Worm (Caenorhabditis elegans) whole organism, young adult: Measurements from ENCODE around the gene R144.11.

Source experiments
- B0019.2 ChIP-seq: fragments of 200-800 bp; sonication (Bioruptor generic); conservative IDR thresholded peaks from 2 replicates; pipeline ENCODE4 v1.3.6; 2022; ENCODE audit warnings: missing genetic modification reagents, missing genetic modification characterization, missing compliant biosample characterization
- B0336.3 ChIP-seq: fragments of 200-800 bp; sonication (Bioruptor generic); IDR thresholded peaks from 2 replicates; pipeline ENCODE4 v1.3.6; 2022; ENCODE audit warnings: missing genetic modification characterization, missing compliant biosample characterization
- C06A6.2 ChIP-seq: fragments of 200-800 bp; sonication (Bioruptor generic); conservative IDR thresholded peaks from 2 replicates; pipeline ENCODE4 v1.3.6; 2022; ENCODE audit warnings: missing genetic modification characterization, missing compliant biosample characterization
- D2030.7 ChIP-seq: fragments of 200-800 bp; sonication (Bioruptor generic); IDR thresholded peaks from 2 replicates; pipeline ENCODE4 v1.3.6; 2022; ENCODE audit warnings: missing genetic modification reagents, missing genetic modification characterization, missing compliant biosample characterization
- F52B5.7 ChIP-seq: sonication (generic microtip); optimal IDR thresholded peaks from 2 replicates; lab custom pipeline; 2016; ENCODE audit warnings: mild to moderate bottlenecking, missing genetic modification characterization, missing compliant biosample characterization
- K11D2.4 ChIP-seq: fragments of 200-800 bp; sonication (Bioruptor generic); IDR thresholded peaks from 2 replicates; pipeline ENCODE4 v1.3.6; 2022; ENCODE audit warnings: missing genetic modification reagents, missing genetic modification characterization, missing compliant biosample characterization
- K12H6.12 ChIP-seq: fragments of 200-800 bp; sonication (Bioruptor generic); optimal IDR thresholded peaks from 2 replicates; lab custom pipeline; 2018; ENCODE audit warnings: mild to moderate bottlenecking, missing genetic modification characterization, missing compliant biosample characterization
- T07F8.4 ChIP-seq: sonication (generic microtip); optimal IDR thresholded peaks from 2 replicates; lab custom pipeline; 2016; ENCODE audit warnings: mild to moderate bottlenecking, missing genetic modification characterization, moderate library complexity, missing compliant biosample characterization
- Y67H2A.10 ChIP-seq: fragments of 200-800 bp; sonication (Bioruptor generic); conservative IDR thresholded peaks from 2 replicates; pipeline ENCODE4 v1.3.6; 2022; ENCODE audit warnings: missing genetic modification reagents, missing genetic modification characterization, missing compliant biosample characterization
- ZK185.1 ChIP-seq: sonication (generic microtip); optimal IDR thresholded peaks from 2 replicates; lab custom pipeline; 2016; ENCODE audit warnings: mild to moderate bottlenecking, missing genetic modification characterization, missing compliant biosample characterization; ENCODE audit not compliant: poor library complexity, severe bottlenecking
- aptf-3 ChIP-seq: fragments of 200-800 bp; sonication (Bioruptor generic); IDR thresholded peaks from 2 replicates; pipeline ENCODE4 v1.3.6; 2022; ENCODE audit warnings: missing genetic modification characterization, missing compliant biosample characterization
- atf-7 ChIP-seq: sonication (generic microtip); optimal IDR thresholded peaks from 2 replicates; lab custom pipeline; 2017; ENCODE audit warnings: mild to moderate bottlenecking, missing genetic modification characterization, missing compliant biosample characterization
- cebp-1 ChIP-seq, 2 experiments: fragments of 200-800 bp in 1 of 2; sonication (Bioruptor generic) in 1 of 2; sonication (generic microtip) in 1 of 2; IDR thresholded peaks in 1 of 2; optimal IDR thresholded peaks in 1 of 2; 2 replicates each; pipeline versions ENCODE4 v1.3.6 to Lab custom; 2017 to 2022; ENCODE audit warnings: missing compliant biosample characterization in 2 of 2, missing genetic modification characterization in 2 of 2, mild to moderate bottlenecking in 1 of 2, missing genetic modification reagents in 1 of 2, moderate library complexity in 1 of 2
- ceh-40 ChIP-seq: fragments of 200-800 bp; sonication (Bioruptor generic); IDR thresholded peaks from 2 replicates; pipeline ENCODE4 v1.3.6; 2022; ENCODE audit warnings: missing genetic modification characterization, missing compliant biosample characterization
- ceh-79 ChIP-seq: sonication (generic microtip); optimal IDR thresholded peaks from 2 replicates; lab custom pipeline; 2017; ENCODE audit warnings: mild to moderate bottlenecking, missing genetic modification characterization, missing compliant biosample characterization
- ceh-91 ChIP-seq: fragments of 200-800 bp; sonication (Bioruptor generic); IDR thresholded peaks from 2 replicates; pipeline ENCODE4 v1.3.6; 2022; ENCODE audit warnings: missing genetic modification reagents, missing genetic modification characterization, missing compliant biosample characterization
- chd-7 ChIP-seq: sonication (generic microtip); optimal IDR thresholded peaks from 2 replicates; lab custom pipeline; 2016; ENCODE audit warnings: mild to moderate bottlenecking, missing genetic modification characterization, moderate library complexity, missing compliant biosample characterization
- dox-1 ChIP-seq: fragments of 200-800 bp; sonication (Bioruptor generic); IDR thresholded peaks from 2 replicates; pipeline ENCODE4 v1.3.6; 2022; ENCODE audit warnings: missing genetic modification reagents, missing genetic modification characterization, missing compliant biosample characterization
- egrh-3 ChIP-seq: fragments of 200-800 bp; sonication (Bioruptor generic); IDR thresholded peaks from 2 replicates; pipeline ENCODE4 v1.3.6; 2022; ENCODE audit warnings: missing genetic modification reagents, missing genetic modification characterization, missing compliant biosample characterization
- fkh-3 ChIP-seq: sonication (generic microtip); optimal IDR thresholded peaks from 2 replicates; lab custom pipeline; 2016; ENCODE audit warnings: mild to moderate bottlenecking, missing genetic modification characterization, missing compliant biosample characterization
- gei-17 ChIP-seq: fragments of 200-800 bp; sonication (Bioruptor generic); optimal IDR thresholded peaks from 2 replicates; lab custom pipeline; 2018; ENCODE audit warnings: mild to moderate bottlenecking, missing genetic modification characterization, missing compliant biosample characterization
- hlh-26 ChIP-seq: fragments of 200-800 bp; sonication (Bioruptor generic); conservative IDR thresholded peaks from 2 replicates; pipeline ENCODE4 v1.3.6; 2022; ENCODE audit warnings: missing genetic modification reagents, missing genetic modification characterization, missing compliant biosample characterization
- hmg-1.2 ChIP-seq: fragments of 200-800 bp; sonication (Bioruptor generic); IDR thresholded peaks from 2 replicates; pipeline ENCODE4 v1.3.6; 2022; ENCODE audit warnings: missing genetic modification reagents, missing genetic modification characterization, missing compliant biosample characterization
- hmg-20 ChIP-seq: fragments of 200-800 bp; sonication (Bioruptor generic); IDR thresholded peaks from 2 replicates; pipeline ENCODE4 v1.3.6; 2022; ENCODE audit warnings: missing genetic modification reagents, missing genetic modification characterization, missing compliant biosample characterization
- let-526 ChIP-seq: fragments of 200-800 bp; sonication (Bioruptor generic); IDR thresholded peaks from 2 replicates; pipeline ENCODE4 v1.3.6; 2022; ENCODE audit warnings: missing genetic modification reagents, missing genetic modification characterization, missing compliant biosample characterization
- lir-1 ChIP-seq: fragments of 200-800 bp; sonication (Bioruptor generic); conservative IDR thresholded peaks from 2 replicates; pipeline ENCODE4 v1.3.6; 2022; ENCODE audit warnings: missing genetic modification reagents, missing genetic modification characterization, missing compliant biosample characterization
- lsl-1 ChIP-seq: fragments of 200-800 bp; sonication (Bioruptor generic); optimal IDR thresholded peaks from 2 replicates; lab custom pipeline; 2018; ENCODE audit warnings: mild to moderate bottlenecking, missing genetic modification characterization, moderate library complexity, missing compliant biosample characterization
- madf-10 ChIP-seq: sonication (generic microtip); optimal IDR thresholded peaks from 2 replicates; lab custom pipeline; 2016; ENCODE audit warnings: mild to moderate bottlenecking, missing genetic modification characterization, missing compliant biosample characterization
- madf-6 ChIP-seq: fragments of 200-800 bp; sonication (Bioruptor generic); IDR thresholded peaks from 2 replicates; pipeline ENCODE4 v1.3.6; 2022; ENCODE audit warnings: missing genetic modification reagents, missing genetic modification characterization, missing compliant biosample characterization
- mes-4 ChIP-seq: sonication (generic microtip); optimal IDR thresholded peaks from 2 replicates; lab custom pipeline; 2016; ENCODE audit warnings: missing genotype, missing genetic modification characterization, missing compliant biosample characterization
- mxl-1 ChIP-seq: sonication (generic microtip); optimal IDR thresholded peaks from 2 replicates; lab custom pipeline; 2016; ENCODE audit warnings: missing genetic modification characterization, missing compliant biosample characterization
- nhr-120 ChIP-seq: fragments of 200-800 bp; sonication (Bioruptor generic); IDR thresholded peaks from 2 replicates; pipeline ENCODE4 v1.3.6; 2022; ENCODE audit warnings: missing genetic modification characterization, missing compliant biosample characterization
- nhr-27 ChIP-seq: fragments of 200-800 bp; sonication (Bioruptor generic); optimal IDR thresholded peaks from 2 replicates; lab custom pipeline; 2018; ENCODE audit warnings: mild to moderate bottlenecking, missing genetic modification characterization, moderate library complexity, missing compliant biosample characterization
- nhr-90 ChIP-seq: sonication (generic microtip); optimal IDR thresholded peaks from 2 replicates; lab custom pipeline; 2016; ENCODE audit warnings: missing genotype, mild to moderate bottlenecking, missing genetic modification characterization, missing compliant biosample characterization
- pha-4 ChIP-seq: fragments of 150-350 bp; sonication (generic microtip); optimal IDR thresholded peaks from 2 replicates; lab custom pipeline; 2014; ENCODE audit warnings: missing biosample characterization, missing genetic modification reagents, missing genetic modification characterization
- rcor-1 ChIP-seq: fragments of 200-800 bp; sonication (Bioruptor generic); IDR thresholded peaks from 2 replicates; pipeline ENCODE4 v1.3.6; 2022; ENCODE audit warnings: missing genetic modification reagents, missing genetic modification characterization, missing compliant biosample characterization
- repo-1 ChIP-seq: sonication (generic microtip); optimal IDR thresholded peaks from 2 replicates; lab custom pipeline; 2017; ENCODE audit warnings: mild to moderate bottlenecking, missing genetic modification characterization, missing compliant biosample characterization
- rpc-1 ChIP-seq, 2 experiments: fragments of 150-350 bp in 1 of 2; sonication (generic microtip) in 1 of 2; optimal IDR thresholded peaks; 2 replicates each; lab custom pipeline; 2014 to 2018; ENCODE audit warnings: missing biosample characterization in 1 of 2, missing genetic modification characterization in 1 of 2, missing genetic modification reagents in 1 of 2, missing genotype in 1 of 2
- sdz-38 ChIP-seq: sonication (generic microtip); optimal IDR thresholded peaks from 2 replicates; lab custom pipeline; 2016; ENCODE audit warnings: missing genotype, missing genetic modification characterization, missing compliant biosample characterization
- snpc-1.1 ChIP-seq: sonication (generic microtip); optimal IDR thresholded peaks from 2 replicates; lab custom pipeline; 2017; ENCODE audit warnings: missing genetic modification characterization, mild to moderate bottlenecking, missing compliant biosample characterization, antibody characterized with exemption, moderate library complexity, missing genotype, missing genetic modification reagents; ENCODE audit not compliant: insufficient read depth
- sptf-2 ChIP-seq: fragments of 200-800 bp; sonication (Bioruptor generic); optimal IDR thresholded peaks from 2 replicates; lab custom pipeline; 2018; ENCODE audit warnings: mild to moderate bottlenecking, missing genetic modification characterization, missing compliant biosample characterization
- tbp1 ChIP-seq: fragments of 200-800 bp; sonication (Bioruptor generic); optimal IDR thresholded peaks from 2 replicates; lab custom pipeline; 2018; ENCODE audit warnings: mild to moderate bottlenecking, missing genetic modification characterization, missing compliant biosample characterization
- ztf-18 ChIP-seq: sonication (generic microtip); optimal IDR thresholded peaks from 2 replicates; lab custom pipeline; 2016; ENCODE audit warnings: missing genotype, mild to moderate bottlenecking, missing genetic modification characterization, missing compliant biosample characterization

The R144.11 gene

DNA sequence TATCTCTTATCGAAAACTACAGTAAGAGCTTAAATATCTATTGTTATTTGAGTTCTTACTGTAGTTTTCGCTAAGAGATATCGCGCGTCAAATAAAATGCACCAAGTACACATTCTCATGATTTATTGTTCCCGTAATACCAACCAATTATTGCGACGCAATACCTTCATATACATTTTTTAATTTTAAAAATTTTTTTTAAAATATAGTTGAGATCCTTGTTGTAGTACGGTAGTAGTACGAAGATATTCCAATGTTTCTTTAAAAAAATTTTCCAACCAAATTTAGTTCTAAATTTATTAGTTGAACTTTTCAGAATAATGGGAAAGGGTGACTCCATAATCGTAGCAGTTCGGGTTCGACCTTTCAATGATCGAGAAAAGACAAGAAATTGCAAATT lies 22.0 kb upstream of the R144.11 start, which contains the start of gene klp-6:
Gene klp-6, plus strand, starts transcription at position 301 of the 400 bp plus-strand sequence.
- TF ChIP-seq rcor-1 (no peak), egrh-3 (GFP tag; lab: Robert Waterston, UW) (no peak), dox-1 (GFP tag; lab: Robert Waterston, UW) (no peak), mes-4 (no peak), lir-1 (no peak), rpc-1 (optimal IDR thresholded peaks at IDR 0.05; lab: Kevin White, UChicago) (no peak), rpc-1 (tag; optimal IDR thresholded peaks at IDR 0.05; lab: Kevin White, UChicago) (no peak), hlh-26 (GFP tag; lab: Robert Waterston, UW) (no peak), madf-10 (no peak), ZK185.1 (tag; lab: Kevin White, UChicago) (no peak), B0019.2 (GFP tag; lab: Robert Waterston, UW) (no peak), hmg-1.2 (GFP tag; lab: Robert Waterston, UW) (no peak), fkh-3 (no peak)

DNA sequence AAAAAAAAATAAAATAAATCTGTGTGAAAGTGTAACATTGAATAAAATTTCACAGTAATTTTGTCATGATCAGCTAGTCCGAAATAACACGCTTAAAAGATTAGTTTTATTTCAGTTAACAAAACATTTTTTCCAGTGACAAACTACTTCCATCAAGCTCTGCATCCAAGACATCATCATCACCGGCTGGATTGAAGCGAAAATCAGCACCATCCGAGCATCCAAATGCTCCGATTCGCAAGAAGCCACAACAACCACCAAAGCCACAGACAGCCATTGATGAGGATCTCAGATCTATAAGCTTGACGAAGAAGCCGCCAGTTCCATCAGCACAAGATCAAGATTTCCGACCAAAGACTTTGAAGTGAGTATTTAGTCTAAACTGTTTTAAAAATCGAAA lies 18.6 kb upstream of the R144.11 start:
- TF ChIP-seq ztf-18 (tag; lab: Kevin White, UChicago) (no peak), mxl-1 (no peak), hmg-1.2 (GFP tag; lab: Robert Waterston, UW) (0 out of 2 replicates have a peak, but pooled peaks have one; percentile 3), snpc-1.1 (tag; lab: Kevin White, UChicago) (no peak), hmg-20 (GFP tag; lab: Robert Waterston, UW) (0 out of 2 replicates have a peak, but pooled peaks have one; percentile 14), gei-17 (GFP tag; lab: Kevin White, UChicago) (no peak), nhr-120 (no peak), T07F8.4 (tag; lab: Kevin White, UChicago) (no peak), Y67H2A.10 (GFP tag; lab: Robert Waterston, UW) (no peak), chd-7 (no peak), atf-7 (tag; lab: Kevin White, UChicago) (peak; percentile 22), D2030.7 (GFP tag; lab: Robert Waterston, UW) (no peak), ceh-40 (GFP tag; lab: Robert Waterston, UW) (no peak), cebp-1 (GFP tag; IDR thresholded peaks at IDR 0.05; lab: Robert Waterston, UW) (no peak), cebp-1 (tag; optimal IDR thresholded peaks at IDR 0.05; lab: Kevin White, UChicago) (no peak), aptf-3 (GFP tag; lab: Robert Waterston, UW) (no peak), C06A6.2 (GFP tag; lab: Robert Waterston, UW) (no peak), let-526 (GFP tag; lab: Robert Waterston, UW) (no peak), F52B5.7 (tag; lab: Kevin White, UChicago) (no peak)

DNA sequence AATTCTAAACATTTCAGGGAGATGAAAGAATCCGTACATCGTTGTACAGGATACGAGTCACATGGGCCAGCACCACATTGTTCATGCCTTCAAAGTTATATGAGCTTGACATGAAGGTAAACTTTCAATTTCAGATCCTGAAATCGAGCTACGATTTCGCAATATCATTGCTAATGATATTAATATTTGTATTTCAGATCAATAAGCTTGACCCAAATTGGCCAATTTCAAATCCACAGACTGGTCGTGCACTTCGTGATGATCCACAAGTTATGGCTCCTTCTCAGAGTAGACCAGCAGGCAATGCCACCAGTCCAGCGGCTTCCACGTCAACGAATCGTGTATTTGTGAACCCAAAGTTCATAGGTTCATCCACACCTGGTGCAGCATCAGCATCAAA lies 17.7 kb upstream of the R144.11 start:
- TF ChIP-seq cebp-1 (GFP tag; IDR thresholded peaks at IDR 0.05; lab: Robert Waterston, UW): no peak
- peak; percentile 64 for TF ChIP-seq cebp-1 (tag; optimal IDR thresholded peaks at IDR 0.05; lab: Kevin White, UChicago)
- no peak for TF ChIP-seq nhr-90 (tag; lab: Kevin White, UChicago)

DNA sequence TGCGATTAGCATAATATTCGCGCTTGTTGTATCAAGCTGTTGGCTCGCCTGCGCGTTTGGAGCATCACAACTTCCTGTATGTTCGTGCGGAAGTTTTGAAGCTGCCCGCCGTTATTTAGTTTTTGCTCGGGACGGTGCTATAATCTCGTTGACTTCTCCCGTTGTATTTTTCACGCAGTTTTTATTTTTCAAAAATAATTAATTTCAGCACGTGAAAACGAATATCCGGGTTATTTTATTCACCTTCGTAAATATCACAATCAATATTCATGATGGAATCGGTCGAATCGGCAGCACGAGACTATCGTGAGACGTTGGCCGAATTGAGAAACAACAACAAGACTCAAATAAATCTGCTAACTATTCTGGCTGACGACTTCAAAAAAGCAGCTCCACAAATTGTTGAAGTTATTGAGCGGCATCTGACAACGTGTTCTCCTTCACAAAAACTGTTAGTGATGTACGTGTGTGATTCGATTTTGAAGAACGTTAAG lies 16.6 kb upstream of the R144.11 start:
- TF ChIP-seq K11D2.4 (GFP tag; lab: Robert Waterston, UW): peak; percentile 60; the same call in 1 of the 2 replicates
- no peak; the same call in none of the 2 replicates for TF ChIP-seq B0336.3 (GFP tag; lab: Robert Waterston, UW)
- TF ChIP-seq lsl-1: peak; percentile 14
- TF ChIP-seq sdz-38: no peak
- 0 out of 2 replicates have a peak, but pooled peaks have one; percentile 24 for TF ChIP-seq ceh-91 (GFP tag; lab: Robert Waterston, UW)
- no peak for TF ChIP-seq nhr-27 (tag; lab: Kevin White, UChicago)
- no peak for TF ChIP-seq sptf-2
- TF ChIP-seq K12H6.12: no peak
- no peak for TF ChIP-seq cebp-1 (GFP tag; IDR thresholded peaks at IDR 0.05; lab: Robert Waterston, UW)
- TF ChIP-seq cebp-1 (tag; optimal IDR thresholded peaks at IDR 0.05; lab: Kevin White, UChicago): peak; percentile 49
- TF ChIP-seq hlh-26 (GFP tag; lab: Robert Waterston, UW): no peak
- TF ChIP-seq T07F8.4 (tag; lab: Kevin White, UChicago): peak; percentile 5
- TF ChIP-seq pha-4 (tag; lab: Kevin White, UChicago): peak; percentile 2
- TF ChIP-seq ceh-79 (tag; lab: Kevin White, UChicago): no peak
- TF ChIP-seq tbp1 (GFP tag; lab: Kevin White, UChicago): peak; percentile 48
- no peak; the same call in 1 of the 2 replicates for TF ChIP-seq madf-6 (GFP tag; lab: Robert Waterston, UW)
- peak; percentile 62 for TF ChIP-seq repo-1 (tag; lab: Kevin White, UChicago)
- TF ChIP-seq B0019.2 (GFP tag; lab: Robert Waterston, UW): no peak
